Fruit fly (Drosophila melanogaster): ENCODE measurements around the gene Cog4.

Gene Cog4

dm6 chr2L:10526953-10527584 lies 38.6 kb upstream of the Cog4 start, which contains the start of gene Lip4:
TSS of gene Lip4 (plus strand) at chr2L:10527572.
- TF ChIP-seq vnd (GFP tag; IDR thresholded peaks at IDR 0.05; ENCODE audit: partially characterized antibody) (no peak), CTCF (GFP tag; optimal IDR thresholded peaks at IDR 0.05) (peak; percentile 4), gro (GFP tag; optimal IDR thresholded peaks at IDR 0.05) (no peak), CG11504 (tag; optimal IDR thresholded peaks at IDR 0.05) (peak; percentile 95), CG18011 (GFP tag; optimal IDR thresholded peaks at IDR 0.05) (peak; percentile 56), Fer3 (tag; optimal IDR thresholded peaks at IDR 0.05) (peak; percentile 74), gt (GFP tag; IDR thresholded peaks at IDR 0.05) (no peak), lola (GFP tag; optimal IDR thresholded peaks at IDR 0.05) (peak in 1 of 3 experiments; percentile 53), CG2875 (GFP tag; optimal IDR thresholded peaks at IDR 0.05) (peak; percentile 38), ap (GFP tag; IDR thresholded peaks at IDR 0.05) (peak; percentile 79), Drgx (GFP tag; IDR thresholded peaks at IDR 0.05) (peak; percentile 76), Doc3 (GFP tag; IDR thresholded peaks at IDR 0.05; ENCODE audit: partially characterized antibody) (no peak), CG3281 (GFP tag; optimal IDR thresholded peaks at IDR 0.05) (peak; percentile 77), psq (GFP tag; optimal IDR thresholded peaks at IDR 0.05) (no peak), CG12391 (tag; optimal IDR thresholded peaks at IDR 0.05) (peak; percentile 81), Elba2 (GFP tag; optimal IDR thresholded peaks at IDR 0.05) (no peak), Nf-YA (GFP tag; IDR thresholded peaks at IDR 0.05) (peak; percentile 35; the same call in 1 of the 2 replicates), her (GFP tag; optimal IDR thresholded peaks at IDR 0.05) (no peak), CG6683 (GFP tag; optimal IDR thresholded peaks at IDR 0.05) (peak; percentile 41), CG17328 (GFP tag; IDR thresholded peaks at IDR 0.05) (peak; percentile 79), cad (GFP tag; optimal IDR thresholded peaks at IDR 0.05) (no peak), gcm (GFP tag; optimal IDR thresholded peaks at IDR 0.05) (peak; percentile 65), ssp (GFP tag; IDR thresholded peaks at IDR 0.05) (peak; percentile 57; the same call in 1 of the 2 replicates), E2f2 (GFP tag; IDR thresholded peaks at IDR 0.05) (peak; percentile 55; the same call in 1 of the 2 replicates), ci (GFP tag; IDR thresholded peaks at IDR 0.05) (peak; percentile 74; the same call in 2 of the 3 replicates), hb (GFP tag; IDR thresholded peaks at IDR 0.05; ENCODE audit: partially characterized antibody) (no peak), prd (optimal IDR thresholded peaks at IDR 0.05) (no peak), prd (GFP tag; IDR thresholded peaks at IDR 0.05) (peak; percentile 86), CG10366 (GFP tag; IDR thresholded peaks at IDR 0.05) (peak; percentile 76), cg (GFP tag; optimal IDR thresholded peaks at IDR 0.05) (no peak), CG11093 (GFP tag; IDR thresholded peaks at IDR 0.05) (0 out of 3 replicates have a peak, but pooled peaks have one; percentile 50), Hsf (GFP tag; optimal IDR thresholded peaks at IDR 0.05) (peak; percentile 70), cwo (GFP tag; optimal IDR thresholded peaks at IDR 0.05) (peak; percentile 65), CG15514 (GFP tag; optimal IDR thresholded peaks at IDR 0.05) (peak; percentile 61), Stat92E (GFP tag; optimal IDR thresholded peaks at IDR 0.05) (no peak), CG3407 (GFP tag; optimal IDR thresholded peaks at IDR 0.05) (peak; percentile 18), Usf (GFP tag; optimal IDR thresholded peaks at IDR 0.05) (no peak), tin (GFP tag; optimal IDR thresholded peaks at IDR 0.05) (peak; percentile 64), pzg (GFP tag; optimal IDR thresholded peaks at IDR 0.05) (no peak), dpn (GFP tag; optimal IDR thresholded peaks at IDR 0.05) (peak; percentile 66 to 70), CG31388 (GFP tag; optimal IDR thresholded peaks at IDR 0.05) (peak; percentile 31), CG12155 (GFP tag; optimal IDR thresholded peaks at IDR 0.05) (peak; percentile 56), CG11695 (GFP tag; IDR thresholded peaks at IDR 0.05) (peak; percentile 89), B-H1 (GFP tag; IDR thresholded peaks at IDR 0.05) (peak; percentile 64), B-H2 (GFP tag; optimal IDR thresholded peaks at IDR 0.05) (no peak), az2 (GFP tag; optimal IDR thresholded peaks at IDR 0.05) (peak; percentile 69), tgo (GFP tag; IDR thresholded peaks at IDR 0.05) (peak; percentile 85), CG18764 (GFP tag; optimal IDR thresholded peaks at IDR 0.05) (peak; percentile 60), Ada2b (GFP tag; IDR thresholded peaks at IDR 0.05) (peak; percentile 79), CG14014 (GFP tag; IDR thresholded peaks at IDR 0.05) (peak; percentile 82)

Measured in whole organism, embryonic.